Fruit fly (Drosophila melanogaster) whole organism, embryonic: Measurements from ENCODE around the gene CG6431.

Experiments
- C15 ChIP-seq: fragments of 200-800 bp; sonication (Bioruptor generic); IDR thresholded peaks from 3 replicates; pipeline ENCODE4 v1.3.6; 2022; ENCODE audit warnings: missing biosample characterization, missing genetic modification characterization
- CG10462 ChIP-seq: fragments of 200-800 bp; sonication (Bioruptor generic); optimal IDR thresholded peaks from 2 replicates; lab custom pipeline; 2016; ENCODE audit warnings: missing biosample characterization, missing genetic modification characterization
- CG10654 ChIP-seq: fragments of 200-800 bp; sonication (Bioruptor generic); optimal IDR thresholded peaks from 2 replicates; lab custom pipeline; 2016; ENCODE audit warnings: missing biosample characterization, missing genetic modification characterization
- CG1529 ChIP-seq: fragments of 200-800 bp; sonication (Bioruptor generic); optimal IDR thresholded peaks from 3 replicates; lab custom pipeline; 2018; ENCODE audit warnings: missing biosample characterization, missing genetic modification characterization
- CG15696 ChIP-seq: fragments of 200-800 bp; sonication (Bioruptor generic); optimal IDR thresholded peaks from 2 replicates; lab custom pipeline; 2019; ENCODE audit warnings: missing biosample characterization, mild to moderate bottlenecking, missing genetic modification characterization, moderate library complexity
- CG16863 ChIP-seq: fragments of 200-800 bp; sonication (Bioruptor generic); optimal IDR thresholded peaks from 3 replicates; lab custom pipeline; 2016; ENCODE audit warnings: missing biosample characterization, missing genetic modification characterization
- CG17802 ChIP-seq: fragments of 200-800 bp; sonication (Bioruptor generic); optimal IDR thresholded peaks from 2 replicates; lab custom pipeline; 2018; ENCODE audit warnings: missing biosample characterization, mild to moderate bottlenecking, missing genetic modification characterization, moderate library complexity
- CG18476 ChIP-seq: fragments of 200-800 bp; sonication (Bioruptor generic); optimal IDR thresholded peaks from 2 replicates; lab custom pipeline; 2016; ENCODE audit warnings: missing biosample characterization, mild to moderate bottlenecking, missing genetic modification characterization
- CG2129 ChIP-seq: fragments of 200-800 bp; sonication (Bioruptor generic); IDR thresholded peaks from 2 replicates; pipeline ENCODE4 v1.3.6; 2022; ENCODE audit warnings: missing biosample characterization, missing genetic modification characterization; ENCODE audit not compliant: partially characterized antibody
- CG2199 ChIP-seq: fragments of 200-800 bp; sonication (Bioruptor generic); IDR thresholded peaks from 3 replicates; pipeline ENCODE4 v1.3.6; 2022; ENCODE audit warnings: missing biosample characterization, missing genetic modification characterization
- CG42726 ChIP-seq: fragments of 200-800 bp; sonication (Bioruptor generic); IDR thresholded peaks from 2 replicates; pipeline ENCODE4 v1.3.6; 2022; ENCODE audit warnings: missing biosample characterization, missing genetic modification characterization; ENCODE audit not compliant: partially characterized antibody
- CG4282 ChIP-seq: fragments of 200-800 bp; sonication (Bioruptor generic); optimal IDR thresholded peaks from 2 replicates; lab custom pipeline; 2016; ENCODE audit warnings: missing biosample characterization, missing genetic modification characterization
- CG4424 ChIP-seq: fragments of 200-800 bp; sonication (Bioruptor generic); optimal IDR thresholded peaks from 3 replicates; lab custom pipeline; 2016; ENCODE audit warnings: missing biosample characterization, missing genetic modification characterization
- CG5180 ChIP-seq: fragments of 200-800 bp; sonication (Bioruptor generic); optimal IDR thresholded peaks from 3 replicates; lab custom pipeline; 2017; ENCODE audit warnings: missing biosample characterization, missing genetic modification characterization, mild to moderate bottlenecking, moderate library complexity, missing genetic modification reagents
- CG7556 ChIP-seq: fragments of 200-800 bp; sonication (Bioruptor generic); optimal IDR thresholded peaks from 2 replicates; lab custom pipeline; 2017; ENCODE audit warnings: missing biosample characterization, mild to moderate bottlenecking, missing genetic modification characterization
- CG9437 ChIP-seq: fragments of 200-800 bp; sonication (Bioruptor generic); optimal IDR thresholded peaks from 2 replicates; lab custom pipeline; 2018; ENCODE audit warnings: missing biosample characterization, mild to moderate bottlenecking, missing genetic modification characterization
- D19B ChIP-seq: fragments of 200-800 bp; sonication (Bioruptor generic); optimal IDR thresholded peaks from 2 replicates; lab custom pipeline; 2017; ENCODE audit warnings: missing biosample characterization, mild to moderate bottlenecking, missing genetic modification characterization
- Dbx ChIP-seq: fragments of 200-800 bp; sonication (Bioruptor generic); IDR thresholded peaks from 3 replicates; pipeline ENCODE4 v1.3.6; 2022; ENCODE audit warnings: missing biosample characterization, missing genetic modification characterization
- Dip2 ChIP-seq: fragments of 200-800 bp; sonication (Bioruptor generic); IDR thresholded peaks from 2 replicates; pipeline ENCODE4 v1.3.6; 2022; ENCODE audit warnings: missing biosample characterization, missing genetic modification characterization
- Elba2 ChIP-seq: fragments of 200-800 bp; sonication (Bioruptor generic); optimal IDR thresholded peaks from 3 replicates; lab custom pipeline; 2016; ENCODE audit warnings: missing biosample characterization, missing genetic modification characterization
- Hr39 ChIP-seq: fragments of >200 bp; optimal IDR thresholded peaks from 2 replicates; lab custom pipeline; 2017
- Lim3 ChIP-seq: fragments of 200-800 bp; sonication (Bioruptor generic); IDR thresholded peaks from 2 replicates; pipeline ENCODE4 v1.3.6; 2022; ENCODE audit warnings: missing biosample characterization, missing genetic modification characterization
- MESR4 ChIP-seq: fragments of 200-800 bp; sonication (Bioruptor generic); optimal IDR thresholded peaks from 2 replicates; lab custom pipeline; 2018; ENCODE audit warnings: missing biosample characterization, mild to moderate bottlenecking, missing genetic modification characterization, moderate library complexity
- MTF-1 ChIP-seq: fragments of 200-800 bp; sonication (Bioruptor generic); optimal IDR thresholded peaks from 2 replicates; lab custom pipeline; 2018; ENCODE audit warnings: missing biosample characterization, mild to moderate bottlenecking, missing genetic modification characterization, borderline replicate concordance
- Nf-YA ChIP-seq: fragments of 200-800 bp; sonication (Bioruptor generic); IDR thresholded peaks from 2 replicates; pipeline ENCODE4 v1.3.6; 2022; ENCODE audit warnings: missing biosample characterization, missing genetic modification characterization
- PHDP ChIP-seq: fragments of 200-800 bp; sonication (Bioruptor generic); optimal IDR thresholded peaks from 3 replicates; lab custom pipeline; 2018; ENCODE audit warnings: missing biosample characterization, mild to moderate bottlenecking, missing genetic modification characterization, moderate library complexity
- Usf ChIP-seq: fragments of 200-800 bp; sonication (Bioruptor generic); optimal IDR thresholded peaks from 2 replicates; lab custom pipeline; 2017; ENCODE audit warnings: missing genotype, missing biosample characterization, missing genetic modification characterization
- ac ChIP-seq: fragments of 200-800 bp; sonication (Bioruptor generic); optimal IDR thresholded peaks from 3 replicates; lab custom pipeline; 2017; ENCODE audit warnings: missing biosample characterization, mild to moderate bottlenecking, missing genetic modification characterization
- caup ChIP-seq: fragments of 200-800 bp; sonication (Bioruptor generic); optimal IDR thresholded peaks from 3 replicates; lab custom pipeline; 2017; ENCODE audit warnings: missing biosample characterization, mild to moderate bottlenecking, missing genetic modification characterization, moderate library complexity; ENCODE audit not compliant: severe bottlenecking
- dati ChIP-seq: fragments of 200-800 bp; sonication (Bioruptor generic); IDR thresholded peaks from 2 replicates; pipeline ENCODE4 v1.3.6; 2022; ENCODE audit warnings: missing biosample characterization, missing genetic modification characterization
- esg ChIP-seq: fragments of 200-800 bp; sonication (Bioruptor generic); conservative IDR thresholded peaks from 2 replicates; pipeline ENCODE4 v1.3.6; 2022; ENCODE audit warnings: missing biosample characterization, missing genetic modification characterization
- exex ChIP-seq: fragments of 200-800 bp; sonication (Bioruptor generic); optimal IDR thresholded peaks from 4 replicates; lab custom pipeline; 2018; ENCODE audit warnings: missing biosample characterization, mild to moderate bottlenecking, missing genetic modification characterization, moderate library complexity
- grau ChIP-seq: fragments of 200-800 bp; optimal IDR thresholded peaks from 3 replicates; lab custom pipeline; 2019; ENCODE audit warnings: missing biosample characterization, mild to moderate bottlenecking, missing genetic modification characterization, moderate library complexity
- grn ChIP-seq: fragments of 200-800 bp; sonication (Bioruptor generic); optimal IDR thresholded peaks from 3 replicates; lab custom pipeline; 2017; ENCODE audit warnings: missing biosample characterization, missing genetic modification characterization
- gro ChIP-seq: fragments of 200-800 bp; sonication (Bioruptor generic); optimal IDR thresholded peaks from 2 replicates; lab custom pipeline; 2016; ENCODE audit warnings: missing biosample characterization, missing genetic modification characterization
- insv ChIP-seq, 2 experiments: fragments of 200-800 bp; sonication (Bioruptor generic); optimal IDR thresholded peaks; 3 replicates each; lab custom pipeline; 2016 to 2018; ENCODE audit warnings: missing biosample characterization in 2 of 2, missing genetic modification characterization in 2 of 2
- kah ChIP-seq: fragments of 200-800 bp; sonication (Bioruptor generic); optimal IDR thresholded peaks from 2 replicates; lab custom pipeline; 2018; ENCODE audit warnings: missing biosample characterization, mild to moderate bottlenecking, missing genetic modification characterization
- mirr ChIP-seq: fragments of 200-800 bp; sonication (Bioruptor generic); optimal IDR thresholded peaks from 3 replicates; lab custom pipeline; 2018; ENCODE audit warnings: missing biosample characterization, mild to moderate bottlenecking, missing genetic modification characterization
- org-1 ChIP-seq: fragments of 200-800 bp; sonication (Bioruptor generic); optimal IDR thresholded peaks from 2 replicates; lab custom pipeline; 2017; ENCODE audit warnings: missing biosample characterization, missing genetic modification characterization
- peb ChIP-seq: fragments of 200-800 bp; sonication (Bioruptor generic); IDR thresholded peaks from 2 replicates; pipeline ENCODE4 v1.3.6; 2022; ENCODE audit warnings: missing biosample characterization, missing genetic modification characterization
- pho ChIP-seq: fragments of 200-800 bp; sonication (Bioruptor generic); optimal IDR thresholded peaks from 2 replicates; lab custom pipeline; 2016; ENCODE audit warnings: missing biosample characterization, missing genetic modification characterization
- repo ChIP-seq: fragments of 200-800 bp; sonication (Bioruptor generic); optimal IDR thresholded peaks from 2 replicates; lab custom pipeline; 2016; ENCODE audit warnings: missing biosample characterization, missing genetic modification characterization
- sc ChIP-seq, 3 experiments: fragments of >200 bp in 2 of 3; fragments of 200-800 bp in 1 of 3; sonication (Bioruptor generic) in 1 of 3; optimal IDR thresholded peaks; 2 replicates in 2 of 3; 3 replicates in 1 of 3; lab custom pipeline; 2017; ENCODE audit warnings: mild to moderate bottlenecking in 1 of 3, missing biosample characterization in 1 of 3, missing genetic modification characterization in 1 of 3, missing genetic modification reagents in 1 of 3
- sens ChIP-seq: fragments of 200-800 bp; sonication (Bioruptor generic); peaks from one replicate; lab custom pipeline; 2016; ENCODE audit warnings: missing biosample characterization, missing genetic modification characterization
- sob ChIP-seq: fragments of 200-800 bp; sonication (Bioruptor generic); IDR thresholded peaks from 2 replicates; pipeline ENCODE4 v1.3.6; 2022; ENCODE audit warnings: missing biosample characterization, missing genetic modification characterization
- tio ChIP-seq: fragments of 200-800 bp; sonication (Bioruptor generic); optimal IDR thresholded peaks from 2 replicates; lab custom pipeline; 2017; ENCODE audit warnings: missing biosample characterization, missing genetic modification characterization, inconsistent platforms
- vvl ChIP-seq: fragments of 200-800 bp; sonication (Bioruptor generic); IDR thresholded peaks from 2 replicates; pipeline ENCODE4 v1.3.6; 2022; ENCODE audit warnings: missing biosample characterization, missing genetic modification characterization
- wek ChIP-seq: fragments of 200-800 bp; sonication (Bioruptor generic); optimal IDR thresholded peaks from 3 replicates; lab custom pipeline; 2018; ENCODE audit warnings: missing biosample characterization, mild to moderate bottlenecking, missing genetic modification characterization, moderate library complexity

The CG6431 gene

DNA sequence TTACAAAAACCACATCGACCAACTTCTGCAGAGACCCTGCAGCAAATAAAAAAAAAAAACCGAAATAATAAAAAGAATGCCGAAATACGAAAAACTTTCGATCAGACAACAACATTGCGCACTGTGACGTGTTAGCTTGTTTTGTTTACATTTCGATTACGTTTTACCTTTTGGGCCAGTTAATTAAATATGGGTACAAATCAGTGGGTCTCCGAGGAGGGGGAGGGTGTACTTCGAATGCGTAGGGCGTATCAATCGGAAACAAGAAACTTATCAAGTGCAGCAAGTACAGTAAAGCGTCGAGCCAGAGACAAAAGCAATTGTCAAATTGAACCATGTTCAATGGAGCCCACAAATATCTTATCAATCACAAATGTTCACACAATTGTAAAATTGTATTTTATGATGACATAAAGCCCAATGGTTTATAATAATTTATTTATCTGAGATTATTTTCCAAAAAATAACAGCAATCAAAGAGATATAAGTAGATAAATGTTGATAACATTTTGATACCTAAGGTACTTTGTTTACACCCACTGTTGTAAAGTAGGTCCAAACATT, 22.4 kb upstream of the CG6431 start, which contains the start of gene Lip1:
Gene Lip1 (minus strand): TSS at position 46 of the 564 bp plus-strand sequence.
- peak; percentile 55 for TF ChIP-seq grau (tag; lab: Kevin White, UChicago)
- no peak for TF ChIP-seq PHDP (tag; lab: Kevin White, UChicago)
- TF ChIP-seq vvl (GFP tag; lab: Robert Waterston, UW), result 0 out of 2 replicates have a peak, but pooled peaks have one; percentile 18
- no peak for TF ChIP-seq Hr39 (lab: Kevin White, UChicago)
- peak; percentile 53 for TF ChIP-seq sens
- no peak for TF ChIP-seq CG2199
- peak; percentile 6 for TF ChIP-seq grn (GFP tag; lab: Kevin White, UChicago)
- TF ChIP-seq peb, result no peak
- no peak for TF ChIP-seq CG15696 (tag; lab: Kevin White, UChicago)
- peak; percentile 73; the same call in 1 of the 2 replicates for TF ChIP-seq Lim3 (GFP tag; lab: Robert Waterston, UW)
- TF ChIP-seq CG5180 (GFP tag; lab: Kevin White, UChicago), result peak; percentile 9
- peak; percentile 45 for TF ChIP-seq exex (tag; lab: Kevin White, UChicago)
- peak; percentile 2 for TF ChIP-seq caup (GFP tag; lab: Kevin White, UChicago)
- TF ChIP-seq mirr (GFP tag; lab: Kevin White, UChicago), result peak; percentile 69

dm6 chr2L:10703281-10703680, 20.7 kb upstream of the CG6431 start, which contains the start of gene CG6415:
TSS of gene CG6415 (plus strand) at chr2L:10703621.
- peak; percentile 24 for TF ChIP-seq CG17802 (tag; lab: Kevin White, UChicago)
- peak; percentile 46; the same call in 1 of the 2 replicates for TF ChIP-seq esg (GFP tag; lab: Robert Waterston, UW)
- peak; percentile 66 for TF ChIP-seq repo (GFP tag; lab: Kevin White, UChicago)
- TF ChIP-seq CG10462 (GFP tag; lab: Kevin White, UChicago), result peak; percentile 51
- peak; percentile 54 for TF ChIP-seq pho (GFP tag; lab: Kevin White, UChicago)
- TF ChIP-seq Dbx (GFP tag; lab: Robert Waterston, UW), result no peak
- peak; percentile 9 for TF ChIP-seq wek (GFP tag; lab: Kevin White, UChicago)
- TF ChIP-seq CG2129, result no peak
- peak; percentile 47 for TF ChIP-seq gro (GFP tag; lab: Kevin White, UChicago)
- peak; percentile 78 for TF ChIP-seq CG4424 (GFP tag; lab: Kevin White, UChicago)
- TF ChIP-seq CG16863, result peak; percentile 67
- TF ChIP-seq dati (GFP tag; lab: Robert Waterston, UW), result peak; percentile 50; the same call in 1 of the 2 replicates
- peak; percentile 36 for TF ChIP-seq tio
- TF ChIP-seq ac, result no peak
- peak; percentile 86 for TF ChIP-seq vvl (GFP tag; lab: Robert Waterston, UW)
- peak; percentile 29 for TF ChIP-seq CG9437
- TF ChIP-seq org-1 (GFP tag; lab: Kevin White, UChicago), result peak; percentile 55
- no peak for TF ChIP-seq Nf-YA (GFP tag; lab: Robert Waterston, UW)
- peak; percentile 50 for TF ChIP-seq MTF-1 (GFP tag; lab: Kevin White, UChicago)
- TF ChIP-seq Dip2 (GFP tag; lab: Robert Waterston, UW), result no peak
- peak; percentile 59 for TF ChIP-seq CG1529
- TF ChIP-seq insv (GFP tag; optimal IDR thresholded peaks at IDR 0.05; lab: Kevin White, UChicago), result no peak
- peak; percentile 70 for TF ChIP-seq CG7556 (GFP tag; lab: Kevin White, UChicago)
- TF ChIP-seq sc (optimal IDR thresholded peaks at IDR 0.05; lab: Kevin White, UChicago), result no peak
- TF ChIP-seq sc (GFP tag; optimal IDR thresholded peaks at IDR 0.05; lab: Kevin White, UChicago), result peak; percentile 47
- peak; percentile 48 for TF ChIP-seq CG18476
- peak; percentile 27 for TF ChIP-seq Usf
- peak; percentile 57 for TF ChIP-seq CG10654 (GFP tag; lab: Kevin White, UChicago)
- TF ChIP-seq C15, result peak; percentile 70; the same call in 2 of the 3 replicates
- TF ChIP-seq Elba2 (GFP tag; lab: Kevin White, UChicago), result no peak
- peak; percentile 80 for TF ChIP-seq sob (GFP tag; lab: Robert Waterston, UW)
- no peak for TF ChIP-seq CG42726
- peak; percentile 41 for TF ChIP-seq D19B
- peak; percentile 21 for TF ChIP-seq kah (GFP tag; lab: Kevin White, UChicago)
- no peak for TF ChIP-seq CG4282 (GFP tag; lab: Kevin White, UChicago)
- TF ChIP-seq CG2199, result no peak
- no peak for TF ChIP-seq MESR4 (GFP tag; lab: Kevin White, UChicago)
